Fruit fly (Drosophila melanogaster) whole organism, embryonic: ENCODE results near the gene CG17650.

Experiments
- Atf3 ChIP-seq: fragments of 200-800 bp; sonication (Bioruptor generic); optimal IDR thresholded peaks from 3 replicates; lab custom pipeline; 2016; ENCODE audit warnings: missing biosample characterization, missing genetic modification characterization
- CG10274 ChIP-seq: fragments of 200-800 bp; sonication (Bioruptor generic); optimal IDR thresholded peaks from 3 replicates; lab custom pipeline; 2017; ENCODE audit warnings: missing biosample characterization, mild to moderate bottlenecking, missing genetic modification characterization
- CG11398 ChIP-seq: fragments of 200-800 bp; sonication (Bioruptor generic); optimal IDR thresholded peaks from 2 replicates; lab custom pipeline; 2016; ENCODE audit warnings: missing biosample characterization, missing genetic modification characterization
- CG1233 ChIP-seq: fragments of 200-800 bp; sonication (Bioruptor generic); optimal IDR thresholded peaks from 4 replicates; lab custom pipeline; 2018; ENCODE audit warnings: missing biosample characterization, mild to moderate bottlenecking, missing genetic modification characterization
- CG12391 ChIP-seq: fragments of 200-800 bp; sonication (Bioruptor generic); optimal IDR thresholded peaks from 3 replicates; lab custom pipeline; 2018; ENCODE audit warnings: missing biosample characterization, mild to moderate bottlenecking, missing genetic modification characterization, moderate library complexity
- CG13123 ChIP-seq: fragments of 200-800 bp; sonication (Bioruptor generic); optimal IDR thresholded peaks from 2 replicates; lab custom pipeline; 2016; ENCODE audit warnings: missing biosample characterization, missing genetic modification characterization
- CG13296 ChIP-seq: fragments of 200-800 bp; sonication (Bioruptor generic); optimal IDR thresholded peaks from 3 replicates; lab custom pipeline; 2018; ENCODE audit warnings: missing biosample characterization, mild to moderate bottlenecking, missing genetic modification characterization
- CG14710 ChIP-seq: fragments of 200-800 bp; sonication (Bioruptor generic); optimal IDR thresholded peaks from 3 replicates; lab custom pipeline; 2019; ENCODE audit warnings: missing biosample characterization, mild to moderate bottlenecking, missing genetic modification characterization, moderate library complexity
- CG1792 ChIP-seq: fragments of 200-800 bp; sonication (Bioruptor generic); optimal IDR thresholded peaks from 2 replicates; lab custom pipeline; 2016; ENCODE audit warnings: missing biosample characterization, missing genetic modification characterization
- CG18011 ChIP-seq: fragments of 200-800 bp; sonication (Bioruptor generic); optimal IDR thresholded peaks from 2 replicates; lab custom pipeline; 2017; ENCODE audit warnings: missing biosample characterization, missing genetic modification characterization, mild to moderate bottlenecking, moderate library complexity, missing genotype
- CG2712 ChIP-seq: fragments of 200-800 bp; optimal IDR thresholded peaks from 3 replicates; lab custom pipeline; 2019; ENCODE audit warnings: missing biosample characterization, mild to moderate bottlenecking, missing genetic modification characterization, moderate library complexity
- CG2875 ChIP-seq: fragments of 200-800 bp; sonication (Bioruptor generic); optimal IDR thresholded peaks from 2 replicates; lab custom pipeline; 2017; ENCODE audit warnings: missing biosample characterization, mild to moderate bottlenecking, missing genetic modification characterization, missing genetic modification reagents
- CG3065 ChIP-seq: fragments of 200-800 bp; sonication (Bioruptor generic); optimal IDR thresholded peaks from 2 replicates; lab custom pipeline; 2016; ENCODE audit warnings: missing biosample characterization, missing genetic modification characterization
- CG3281 ChIP-seq: fragments of 200-800 bp; sonication (Bioruptor generic); optimal IDR thresholded peaks from 3 replicates; lab custom pipeline; 2017; ENCODE audit warnings: missing biosample characterization, mild to moderate bottlenecking, missing genetic modification characterization
- CG4282 ChIP-seq: fragments of 200-800 bp; sonication (Bioruptor generic); optimal IDR thresholded peaks from 2 replicates; lab custom pipeline; 2016; ENCODE audit warnings: missing biosample characterization, missing genetic modification characterization
- CG4360 ChIP-seq: fragments of 200-800 bp; sonication (Bioruptor generic); IDR thresholded peaks from 2 replicates; pipeline ENCODE4 v1.3.6; 2022; ENCODE audit warnings: missing biosample characterization, missing genetic modification characterization
- CG4730 ChIP-seq: fragments of 200-800 bp; sonication (Bioruptor generic); IDR thresholded peaks from 2 replicates; pipeline ENCODE4 v1.3.6; 2022; ENCODE audit warnings: missing biosample characterization, missing genetic modification characterization
- CG4820 ChIP-seq: fragments of 200-800 bp; sonication (Bioruptor generic); optimal IDR thresholded peaks from 3 replicates; lab custom pipeline; 2016; ENCODE audit warnings: missing biosample characterization, missing genetic modification characterization
- CG5953 ChIP-seq: fragments of 200-800 bp; sonication (Bioruptor generic); IDR thresholded peaks from 2 replicates; pipeline ENCODE4 v1.3.6; 2022; ENCODE audit warnings: missing biosample characterization, missing genetic modification characterization
- CG7928 ChIP-seq: fragments of 200-800 bp; sonication (Bioruptor generic); optimal IDR thresholded peaks from 2 replicates; lab custom pipeline; 2017; ENCODE audit warnings: missing biosample characterization, mild to moderate bottlenecking, missing genetic modification characterization
- Chrac-16 ChIP-seq: fragments of 200-800 bp; sonication (Bioruptor generic); optimal IDR thresholded peaks from 3 replicates; lab custom pipeline; 2016; ENCODE audit warnings: missing biosample characterization, missing genetic modification characterization
- CoRest ChIP-seq: fragments of 200-800 bp; sonication (Bioruptor generic); optimal IDR thresholded peaks from 3 replicates; lab custom pipeline; 2018; ENCODE audit warnings: missing biosample characterization, mild to moderate bottlenecking, missing genetic modification characterization, moderate library complexity
- Hr39 ChIP-seq: fragments of >200 bp; optimal IDR thresholded peaks from 2 replicates; lab custom pipeline; 2017
- Lim3 ChIP-seq: fragments of 200-800 bp; sonication (Bioruptor generic); IDR thresholded peaks from 2 replicates; pipeline ENCODE4 v1.3.6; 2022; ENCODE audit warnings: missing biosample characterization, missing genetic modification characterization
- Sry-δ ChIP-seq: fragments of 200-800 bp; sonication (Bioruptor generic); optimal IDR thresholded peaks from 2 replicates; lab custom pipeline; 2016; ENCODE audit warnings: missing biosample characterization, missing genetic modification characterization
- Xrp1 ChIP-seq: fragments of 200-800 bp; sonication (Bioruptor generic); IDR thresholded peaks from 2 replicates; pipeline ENCODE4 v1.3.6; 2022; ENCODE audit warnings: missing biosample characterization, missing genetic modification characterization
- amos ChIP-seq: fragments of 200-800 bp; sonication (Bioruptor generic); IDR thresholded peaks from 2 replicates; pipeline ENCODE4 v1.3.6; 2022; ENCODE audit warnings: missing biosample characterization, missing genetic modification characterization; ENCODE audit not compliant: partially characterized antibody
- ap ChIP-seq: fragments of 200-800 bp; sonication (Bioruptor generic); IDR thresholded peaks from 2 replicates; pipeline ENCODE4 v1.3.6; 2022; ENCODE audit warnings: missing biosample characterization, missing genetic modification characterization
- ase ChIP-seq: fragments of 200-800 bp; sonication (Bioruptor generic); IDR thresholded peaks from 3 replicates; pipeline ENCODE4 v1.3.6; 2022; ENCODE audit warnings: missing biosample characterization, missing genetic modification characterization
- crol ChIP-seq: fragments of 200-800 bp; sonication (Bioruptor generic); IDR thresholded peaks from 2 replicates; pipeline ENCODE4 v1.3.6; 2022; ENCODE audit warnings: missing biosample characterization, missing genetic modification characterization
- da ChIP-seq: fragments of 200-800 bp; sonication (Bioruptor generic); optimal IDR thresholded peaks from 2 replicates; lab custom pipeline; 2016; ENCODE audit warnings: missing biosample characterization, missing genetic modification characterization
- danr ChIP-seq: fragments of 200-800 bp; sonication (Bioruptor generic); IDR thresholded peaks from 2 replicates; pipeline ENCODE4 v1.3.6; 2022; ENCODE audit warnings: missing biosample characterization, missing genetic modification characterization
- disco-r ChIP-seq: fragments of 200-800 bp; sonication (Bioruptor generic); optimal IDR thresholded peaks from 2 replicates; lab custom pipeline; 2016; ENCODE audit warnings: missing biosample characterization, missing genetic modification characterization
- fd102C ChIP-seq: fragments of 200-800 bp; sonication (Bioruptor generic); optimal IDR thresholded peaks from 2 replicates; lab custom pipeline; 2018; ENCODE audit warnings: missing biosample characterization, mild to moderate bottlenecking, missing genetic modification characterization, moderate library complexity
- gro ChIP-seq: fragments of 200-800 bp; sonication (Bioruptor generic); optimal IDR thresholded peaks from 2 replicates; lab custom pipeline; 2016; ENCODE audit warnings: missing biosample characterization, missing genetic modification characterization
- hth ChIP-seq: fragments of >200 bp; optimal IDR thresholded peaks from 2 replicates; lab custom pipeline; 2017; ENCODE audit warnings: inconsistent platforms
- kni ChIP-seq: fragments of 200-800 bp; sonication (Bioruptor generic); optimal IDR thresholded peaks from 3 replicates; lab custom pipeline; 2017; ENCODE audit warnings: mild to moderate bottlenecking, missing biosample characterization, missing genetic modification reagents, missing genetic modification characterization
- knrl ChIP-seq: fragments of 200-800 bp; sonication (Bioruptor generic); IDR thresholded peaks from 3 replicates; pipeline ENCODE4 v1.3.6; 2022; ENCODE audit warnings: missing biosample characterization, missing genetic modification characterization; ENCODE audit not compliant: partially characterized antibody
- maf-S ChIP-seq: fragments of 200-800 bp; sonication (Bioruptor generic); optimal IDR thresholded peaks from 2 replicates; lab custom pipeline; 2016; ENCODE audit warnings: missing biosample characterization, missing genetic modification characterization
- nerfin-1 ChIP-seq: fragments of 200-800 bp; sonication (Bioruptor generic); optimal IDR thresholded peaks from 3 replicates; lab custom pipeline; 2019; ENCODE audit warnings: missing biosample characterization, mild to moderate bottlenecking, missing genetic modification characterization, moderate library complexity
- pnt ChIP-seq: fragments of 200-800 bp; sonication (Bioruptor generic); optimal IDR thresholded peaks from 3 replicates; lab custom pipeline; 2016; ENCODE audit warnings: missing biosample characterization, missing genetic modification characterization
- prd ChIP-seq, 3 experiments: fragments of >200 bp in 2 of 3; fragments of 200-800 bp in 1 of 3; sonication (Bioruptor generic) in 1 of 3; optimal IDR thresholded peaks in 2 of 3; IDR thresholded peaks in 1 of 3; 2 replicates in 2 of 3; 3 replicates in 1 of 3; pipeline versions ENCODE4 v1.3.6 to Lab custom; 2017 to 2022; ENCODE audit warnings: missing biosample characterization in 1 of 3, missing genetic modification characterization in 1 of 3
- ranshi ChIP-seq: fragments of 200-800 bp; sonication (Bioruptor generic); IDR thresholded peaks from 2 replicates; pipeline ENCODE4 v1.3.6; 2022; ENCODE audit warnings: missing biosample characterization, missing genetic modification characterization
- salm ChIP-seq: fragments of 200-800 bp; sonication (Bioruptor generic); optimal IDR thresholded peaks from 2 replicates; lab custom pipeline; 2018; ENCODE audit warnings: missing biosample characterization, mild to moderate bottlenecking, missing genetic modification characterization
- sd ChIP-seq: fragments of 200-800 bp; sonication (Bioruptor generic); optimal IDR thresholded peaks from 3 replicates; lab custom pipeline; 2018; ENCODE audit warnings: missing biosample characterization, mild to moderate bottlenecking, missing genetic modification characterization, moderate library complexity
- tll ChIP-seq, 2 experiments: fragments of 200-800 bp in 1 of 2; fragments of >200 bp in 1 of 2; sonication (Bioruptor generic) in 1 of 2; optimal IDR thresholded peaks; 2 replicates each; lab custom pipeline; 2017 to 2019; ENCODE audit warnings: missing biosample characterization in 2 of 2, missing genetic modification characterization in 2 of 2, mild to moderate bottlenecking in 1 of 2, moderate library complexity in 1 of 2
- tna ChIP-seq: fragments of 200-800 bp; sonication (Bioruptor generic); IDR thresholded peaks from 2 replicates; pipeline ENCODE4 v1.3.6; 2022; ENCODE audit warnings: missing biosample characterization, missing genetic modification characterization; ENCODE audit not compliant: partially characterized antibody
- usp ChIP-seq: fragments of >200 bp; optimal IDR thresholded peaks from 2 replicates; lab custom pipeline; 2017; ENCODE audit warnings: missing biosample characterization, missing genetic modification characterization
- wor ChIP-seq: fragments of 200-800 bp; sonication (Bioruptor generic); IDR thresholded peaks from 2 replicates; pipeline ENCODE4 v1.3.6; 2022; ENCODE audit warnings: missing biosample characterization, missing genetic modification characterization
- zen ChIP-seq: fragments of 200-800 bp; sonication (Bioruptor generic); optimal IDR thresholded peaks from 3 replicates; lab custom pipeline; 2018; ENCODE audit warnings: missing biosample characterization, mild to moderate bottlenecking, missing genetic modification characterization, moderate library complexity

The CG17650 gene

DNA sequence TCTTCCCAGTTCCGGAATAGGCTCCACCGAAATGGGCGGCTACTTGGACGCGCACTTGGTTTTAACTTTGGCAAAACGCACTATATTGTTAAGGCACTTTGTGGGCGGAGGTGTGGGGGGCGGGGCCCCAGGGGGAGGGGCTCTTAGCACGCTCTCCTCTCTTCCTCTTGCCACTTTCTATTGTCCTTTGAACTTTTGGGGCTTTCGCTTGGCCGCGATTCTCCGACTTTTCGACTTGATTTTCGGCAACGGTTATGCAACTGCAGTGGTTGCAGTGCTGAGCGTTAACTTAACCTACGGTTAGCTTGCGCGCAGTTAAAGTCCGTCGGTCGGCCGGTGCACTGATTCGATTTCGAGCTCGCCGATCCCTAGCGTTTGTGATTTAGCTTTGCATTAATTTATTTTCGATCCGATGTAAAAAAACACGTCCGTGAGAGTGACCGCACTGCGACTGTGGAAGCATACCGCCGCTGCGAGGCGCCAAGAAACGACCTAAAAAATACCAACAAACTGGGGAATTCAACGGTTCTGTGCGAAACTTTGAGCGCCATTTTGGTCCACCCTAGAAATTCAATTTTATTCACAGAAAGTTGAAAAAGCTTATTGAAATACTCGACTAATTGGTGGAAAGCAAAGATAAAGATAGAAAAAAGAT lies 34.8 kb downstream of the CG17650 start, which contains the start of gene Rim2 (continued):
- TF ChIP-seq ranshi (GFP tag; lab: Robert Waterston, UW), result no peak
- TF ChIP-seq CG12391 (tag; lab: Kevin White, UChicago), result peak; percentile 31
- TF ChIP-seq ase (GFP tag; lab: Robert Waterston, UW), result no peak
- TF ChIP-seq CG11398, result no peak
- TF ChIP-seq tna (GFP tag; lab: Robert Waterston, UW), result no peak
- TF ChIP-seq Hr39 (lab: Kevin White, UChicago), result no peak
- TF ChIP-seq kni (GFP tag; lab: Kevin White, UChicago), result no peak
- TF ChIP-seq CG3065 (GFP tag; lab: Kevin White, UChicago), result no peak
- TF ChIP-seq CG4360 (GFP tag; lab: Robert Waterston, UW), result peak; percentile 22; the same call in 1 of the 2 replicates
- TF ChIP-seq gro (GFP tag; lab: Kevin White, UChicago), result peak; percentile 49
- TF ChIP-seq Lim3 (GFP tag; lab: Robert Waterston, UW), result no peak
- TF ChIP-seq CG2875 (GFP tag; lab: Kevin White, UChicago), result no peak
- TF ChIP-seq pnt (GFP tag; lab: Kevin White, UChicago), result no peak
- TF ChIP-seq disco-r (GFP tag; lab: Kevin White, UChicago), result no peak
- TF ChIP-seq sd (tag; lab: Kevin White, UChicago), result peak; percentile 90
- no peak for TF ChIP-seq CG10274 (GFP tag; lab: Kevin White, UChicago)
- TF ChIP-seq prd (optimal IDR thresholded peaks at IDR 0.05; lab: Kevin White, UChicago), result no peak
- TF ChIP-seq prd (GFP tag; IDR thresholded peaks at IDR 0.05; lab: Robert Waterston, UW), result no peak
- no peak for TF ChIP-seq danr (GFP tag; lab: Robert Waterston, UW)
- TF ChIP-seq CG13123, result no peak
- TF ChIP-seq CG5953, result no peak
- peak; percentile 17 for TF ChIP-seq CG3281
- no peak for TF ChIP-seq Atf3 (GFP tag; lab: Kevin White, UChicago)
- no peak for TF ChIP-seq CG18011 (GFP tag; lab: Kevin White, UChicago)
- peak; percentile 59 for TF ChIP-seq CoRest
- no peak for TF ChIP-seq CG7928 (GFP tag; lab: Kevin White, UChicago)
- no peak for TF ChIP-seq Xrp1 (GFP tag; lab: Robert Waterston, UW)
- TF ChIP-seq nerfin-1 (tag; lab: Kevin White, UChicago), result peak; percentile 1
- TF ChIP-seq salm (tag; lab: Kevin White, UChicago), result no peak
- no peak for TF ChIP-seq Chrac-16 (GFP tag; lab: Kevin White, UChicago)
- peak; percentile 51; the same call in 1 of the 2 replicates for TF ChIP-seq amos (GFP tag; lab: Robert Waterston, UW)
- peak; percentile 65 for TF ChIP-seq Sry-δ
- peak; percentile 41 for TF ChIP-seq CG13296
- TF ChIP-seq crol, result peak; percentile 49; the same call in 1 of the 2 replicates
- TF ChIP-seq ap (GFP tag; lab: Robert Waterston, UW), result no peak
- TF ChIP-seq hth, result no peak
- TF ChIP-seq CG4730 (GFP tag; lab: Robert Waterston, UW), result no peak
- no peak for TF ChIP-seq usp (GFP tag; lab: Kevin White, UChicago)
- no peak for TF ChIP-seq zen (tag; lab: Kevin White, UChicago)
- TF ChIP-seq fd102C (GFP tag; lab: Kevin White, UChicago), result no peak
- no peak for TF ChIP-seq CG1233 (GFP tag; lab: Kevin White, UChicago)
- peak; percentile 2 for TF ChIP-seq CG4282 (GFP tag; lab: Kevin White, UChicago)
- peak; percentile 45 for TF ChIP-seq CG14710 (tag; lab: Kevin White, UChicago)
- no peak for TF ChIP-seq maf-S (GFP tag; lab: Kevin White, UChicago)
- TF ChIP-seq wor (GFP tag; lab: Robert Waterston, UW), result no peak
- TF ChIP-seq da, result no peak
- TF ChIP-seq knrl (GFP tag; lab: Robert Waterston, UW), result peak; percentile 35; the same call in 1 of the 3 replicates
- no peak for TF ChIP-seq CG4820 (GFP tag; lab: Kevin White, UChicago)
- no peak for TF ChIP-seq tll (GFP tag; optimal IDR thresholded peaks at IDR 0.05; lab: Kevin White, UChicago)
- TF ChIP-seq CG1792, result peak; percentile 18
- peak; percentile 47 for TF ChIP-seq CG2712 (tag; lab: Kevin White, UChicago)
